Worm (Caenorhabditis elegans): ENCODE data around the gene cld-1.

Gene cld-1

ce11 chrIV:12946488-12946887 lies 10.4 kb upstream of the cld-1 start, which contains the start of gene F55G11.1:
Gene F55G11.1, minus strand, starts transcription at chrIV:12946588.
- TF ChIP-seq cebp-1 (GFP tag; IDR thresholded peaks at IDR 0.05) (no peak), cebp-1 (tag; optimal IDR thresholded peaks at IDR 0.05) (no peak), ztf-25 (GFP tag; IDR thresholded peaks at IDR 0.05) (no peak), atf-7 (tag; optimal IDR thresholded peaks at IDR 0.05) (no peak), let-526 (GFP tag; IDR thresholded peaks at IDR 0.05) (no peak), nfyb-1 (GFP tag; IDR thresholded peaks at IDR 0.05) (no peak), lsl-1 (GFP tag; optimal IDR thresholded peaks at IDR 0.05) (no peak), snpc-3.4 (tag; optimal IDR thresholded peaks at IDR 0.05) (no peak), attf-6 (GFP tag; IDR thresholded peaks at IDR 0.05) (no peak)

- no peak for TF ChIP-seq unc-130 (GFP tag; optimal IDR thresholded peaks at IDR 0.05)
- TF ChIP-seq cebp-2 (GFP tag; IDR thresholded peaks at IDR 0.05), result no peak
- TF ChIP-seq rpc-1 (optimal IDR thresholded peaks at IDR 0.05), result no peak
- TF ChIP-seq rpc-1 (tag; optimal IDR thresholded peaks at IDR 0.05), result no peak
- no peak for TF ChIP-seq die-1 (tag; optimal IDR thresholded peaks at IDR 0.05)
- no peak for TF ChIP-seq madf-8 (GFP tag; conservative IDR thresholded peaks at IDR 0.05)
- TF ChIP-seq C17E4.6 (GFP tag; IDR thresholded peaks at IDR 0.05), result no peak
- TF ChIP-seq F37B4.10 (GFP tag; IDR thresholded peaks at IDR 0.05), result no peak
- no peak for TF ChIP-seq sdz-38 (tag; optimal IDR thresholded peaks at IDR 0.05)
- TF ChIP-seq bed-1 (GFP tag; IDR thresholded peaks at IDR 0.05), result no peak
Observed at ce11 chrIV:12942633-12943032, 6.6 kb upstream of the cld-1 start, which contains the start of gene dct-19. Gene dct-19, plus strand, starts transcription at chrIV:12942933.

DNA sequence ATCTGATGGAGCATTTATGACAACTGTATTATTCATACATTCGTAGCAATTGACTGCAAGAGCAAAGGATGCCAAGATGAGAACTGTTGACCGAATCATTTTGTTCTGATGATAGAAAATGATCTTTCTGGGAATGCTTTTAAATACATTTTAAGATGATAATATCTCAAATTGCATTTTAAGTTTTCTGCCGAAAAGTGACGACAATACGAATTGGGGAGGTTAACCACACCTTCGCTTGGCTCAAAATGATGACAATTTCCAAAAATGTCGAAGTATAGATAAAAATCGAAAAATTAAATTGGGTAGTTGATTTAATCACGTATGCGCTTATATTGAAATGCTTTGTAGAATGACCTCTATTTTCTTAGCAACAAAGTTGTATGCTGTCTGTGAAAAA lies 5.2 kb upstream of the cld-1 start, which contains the start of gene dod-24:
Gene dod-24, minus strand, starts transcription at position 101 of the 400 bp plus-strand sequence.
- TF ChIP-seq lir-1 (GFP tag; conservative IDR thresholded peaks at IDR 0.05) (no peak), ets-4 (GFP tag; optimal IDR thresholded peaks at IDR 0.05) (no peak), lin-26 (GFP tag; IDR thresholded peaks at IDR 0.05) (no peak), F33H1.4 (GFP tag; IDR thresholded peaks at IDR 0.05) (no peak), F52B5.7 (tag; optimal IDR thresholded peaks at IDR 0.05) (no peak), snpc-1.1 (tag; optimal IDR thresholded peaks at IDR 0.05; ENCODE audit: insufficient read depth) (no peak), ztf-25 (GFP tag; IDR thresholded peaks at IDR 0.05) (no peak), T07F8.4 (tag; optimal IDR thresholded peaks at IDR 0.05) (no peak), lin-35 (GFP tag; optimal IDR thresholded peaks at IDR 0.05) (no peak), ceh-79 (tag; optimal IDR thresholded peaks at IDR 0.05) (no peak), egrh-3 (GFP tag; IDR thresholded peaks at IDR 0.05) (no peak), mes-4 (tag; optimal IDR thresholded peaks at IDR 0.05) (no peak), cebp-1 (GFP tag; IDR thresholded peaks at IDR 0.05) (no peak), cebp-1 (tag; optimal IDR thresholded peaks at IDR 0.05) (no peak)

- TF ChIP-seq nhr-120 (GFP tag; IDR thresholded peaks at IDR 0.05) (no peak), lin-54 (GFP tag; optimal IDR thresholded peaks at IDR 0.05) (no peak)
Observed at ce11 chrIV:12926639-12927038, 9.4 kb downstream of the cld-1 start, which contains the start of gene srlf-5. Gene srlf-5, minus strand, starts transcription at chrIV:12926739.

ce11 chrIV:12924332-12924731 lies 11.7 kb downstream of the cld-1 start, which contains the start of gene srlf-4:
Gene srlf-4, minus strand, starts transcription at chrIV:12924432.
- TF ChIP-seq mel-28 (tag; optimal IDR thresholded peaks at IDR 0.05; ENCODE audit: borderline replicate concordance), result no peak
- TF ChIP-seq bed-1 (GFP tag; IDR thresholded peaks at IDR 0.05), result 0 out of 2 replicates have a peak, but pooled peaks have one; percentile 34
